Fruit fly (Drosophila melanogaster) whole organism: ENCODE results near the gene Fmr1.

Experiments
- CG8478 ChIP-seq: fragments of >200 bp; optimal IDR thresholded peaks from 2 replicates; lab custom pipeline; 2018; ENCODE audit warnings: inconsistent platforms
- Dll ChIP-seq: fragments of >200 bp; optimal IDR thresholded peaks from 2 replicates; lab custom pipeline; 2017
- EcR ChIP-seq, 2 experiments: fragments of >200 bp; optimal IDR thresholded peaks; 2 replicates each; lab custom pipeline; 2017; ENCODE audit warnings: missing biosample characterization in 2 of 2, missing genetic modification characterization in 2 of 2, missing genetic modification reagents in 2 of 2
- pan ChIP-seq: fragments of >200 bp; optimal IDR thresholded peaks from 2 replicates; lab custom pipeline; 2017
- psq ChIP-seq: fragments of >200 bp; optimal IDR thresholded peaks from 2 replicates; lab custom pipeline; 2017
- usp ChIP-seq: fragments of >200 bp; optimal IDR thresholded peaks from 2 replicates; lab custom pipeline; 2017; ENCODE audit warnings: missing biosample characterization, missing genetic modification characterization, mixed read lengths

Fmr1 gene

dm6 chr3R:10067605-10068004, 42.3 kb downstream of the Fmr1 start, which contains the start of gene CG33784:
Gene CG33784 (plus strand): TSS chr3R:10067905.
- TF ChIP-seq Dll (lab: Kevin White, UChicago) (no peak), EcR (GFP tag; optimal IDR thresholded peaks at IDR 0.05; lab: Kevin White, UChicago) (no peak), pan (no peak), usp (GFP tag; lab: Kevin White, UChicago) (no peak), CG8478 (lab: Kevin White, UChicago) (no peak), psq (lab: Kevin White, UChicago) (no peak)

dm6 chr3R:10066470-10066869, 43.5 kb downstream of the Fmr1 start, which contains the start of gene CG33783:
Gene CG33783 (plus strand): TSS chr3R:10066770.
- TF ChIP-seq EcR (GFP tag; optimal IDR thresholded peaks at IDR 0.05; lab: Kevin White, UChicago) (no peak), psq (lab: Kevin White, UChicago) (no peak)

- no peak for TF ChIP-seq psq (lab: Kevin White, UChicago)
- TF ChIP-seq pan, result no peak
- TF ChIP-seq Dll (lab: Kevin White, UChicago), result no peak
- no peak for TF ChIP-seq EcR (GFP tag; optimal IDR thresholded peaks at IDR 0.05; lab: Kevin White, UChicago)
- TF ChIP-seq CG8478 (lab: Kevin White, UChicago), result no peak
- TF ChIP-seq usp (GFP tag; lab: Kevin White, UChicago), result no peak
These were observed 46.2 kb downstream of the Fmr1 start, which contains the start of gene CG33631 for dm6 chr3R:10063707-10064106. Gene CG33631 (plus strand): TSS chr3R:10064007.

dm6 chr3R:10062324-10062723, 47.6 kb downstream of the Fmr1 start, which contains the start of gene CG33630:
Gene CG33630 (plus strand): TSS chr3R:10062624.
- TF ChIP-seq usp (GFP tag; lab: Kevin White, UChicago), result no peak

DNA sequence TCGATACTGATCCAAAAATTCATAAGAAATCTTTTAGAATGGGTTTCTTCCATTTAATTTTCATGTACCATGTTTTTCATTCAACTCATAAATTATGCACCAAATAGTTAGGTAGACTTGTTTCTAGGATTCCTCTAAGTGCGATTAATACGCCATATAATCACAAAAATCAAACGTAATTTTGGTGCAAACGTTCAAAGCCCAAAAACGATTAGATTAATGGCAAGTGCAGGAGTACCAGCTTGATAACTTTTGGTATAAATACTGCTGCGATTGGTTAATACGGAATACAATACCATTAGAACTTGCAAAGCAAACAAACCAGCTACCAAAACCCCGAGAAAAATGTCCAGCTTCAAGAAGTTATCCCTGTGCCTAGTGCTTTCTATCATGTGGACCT, 50.0 kb downstream of the Fmr1 start, which contains the start of gene Npc2c:
Gene Npc2c (plus strand): TSS at position 301 of the 400 bp plus-strand sequence.
- TF ChIP-seq CG8478 (lab: Kevin White, UChicago) (no peak), psq (lab: Kevin White, UChicago) (no peak), usp (GFP tag; lab: Kevin White, UChicago) (no peak), EcR (GFP tag; optimal IDR thresholded peaks at IDR 0.05; lab: Kevin White, UChicago) (no peak), pan (no peak), Dll (lab: Kevin White, UChicago) (no peak)

DNA sequence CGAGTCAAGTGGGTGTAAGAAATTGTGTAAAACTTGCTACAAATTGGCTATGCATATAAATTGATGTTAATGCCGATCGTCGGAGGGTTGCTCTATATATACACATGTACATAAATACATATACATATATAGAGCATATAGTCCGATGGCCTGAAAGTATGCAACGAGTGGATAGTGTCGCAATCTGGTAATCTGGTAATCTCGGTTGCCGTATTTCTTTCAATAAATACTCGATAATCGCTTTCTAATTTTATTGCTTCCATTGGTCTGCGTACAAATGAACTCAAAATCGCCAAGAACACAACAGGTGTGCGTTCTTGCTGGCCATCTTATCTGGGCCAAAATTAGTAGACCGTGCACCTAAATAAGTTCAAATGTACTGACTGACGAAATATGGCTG, 50.6 kb downstream of the Fmr1 start:
- no peak for TF ChIP-seq usp (GFP tag; lab: Kevin White, UChicago)
- no peak for TF ChIP-seq EcR (GFP tag; optimal IDR thresholded peaks at IDR 0.05; lab: Kevin White, UChicago)
- no peak for TF ChIP-seq Dll (lab: Kevin White, UChicago)
- no peak for TF ChIP-seq CG8478 (lab: Kevin White, UChicago)
- TF ChIP-seq pan, result no peak
- TF ChIP-seq psq (lab: Kevin White, UChicago), result no peak

- no peak for TF ChIP-seq EcR (GFP tag; optimal IDR thresholded peaks at IDR 0.05; lab: Kevin White, UChicago)
- no peak for TF ChIP-seq psq (lab: Kevin White, UChicago)
- no peak for TF ChIP-seq Dll (lab: Kevin White, UChicago)
- TF ChIP-seq CG8478 (lab: Kevin White, UChicago), result no peak
- no peak for TF ChIP-seq pan
- no peak for TF ChIP-seq usp (GFP tag; lab: Kevin White, UChicago)
These were observed 53.3 kb downstream of the Fmr1 start for dm6 chr3R:10056647-10057046.

- TF ChIP-seq CG8478 (lab: Kevin White, UChicago), result no peak
- TF ChIP-seq pan, result no peak
- TF ChIP-seq psq (lab: Kevin White, UChicago), result no peak
- no peak for TF ChIP-seq Dll (lab: Kevin White, UChicago)
- TF ChIP-seq EcR (GFP tag; optimal IDR thresholded peaks at IDR 0.05; lab: Kevin White, UChicago), result no peak
- TF ChIP-seq usp (GFP tag; lab: Kevin White, UChicago), result no peak
These were observed 54.0 kb downstream of the Fmr1 start, which contains the start of gene Npc2d for dm6 chr3R:10055951-10056350. Gene Npc2d (minus strand): TSS chr3R:10056083.

dm6 chr3R:10055004-10055403, 54.9 kb downstream of the Fmr1 start:
- TF ChIP-seq Dll (lab: Kevin White, UChicago) (no peak), usp (GFP tag; lab: Kevin White, UChicago) (no peak), psq (lab: Kevin White, UChicago) (no peak), EcR (GFP tag; optimal IDR thresholded peaks at IDR 0.05; lab: Kevin White, UChicago) (no peak), CG8478 (lab: Kevin White, UChicago) (no peak), pan (no peak)

dm6 chr3R:10054278-10054975, 55.5 kb downstream of the Fmr1 start:
- TF ChIP-seq Dll (lab: Kevin White, UChicago) (no peak), psq (lab: Kevin White, UChicago) (no peak), usp (GFP tag; lab: Kevin White, UChicago) (no peak), pan (no peak), EcR (GFP tag; optimal IDR thresholded peaks at IDR 0.05; lab: Kevin White, UChicago) (no peak), CG8478 (lab: Kevin White, UChicago) (no peak)

DNA sequence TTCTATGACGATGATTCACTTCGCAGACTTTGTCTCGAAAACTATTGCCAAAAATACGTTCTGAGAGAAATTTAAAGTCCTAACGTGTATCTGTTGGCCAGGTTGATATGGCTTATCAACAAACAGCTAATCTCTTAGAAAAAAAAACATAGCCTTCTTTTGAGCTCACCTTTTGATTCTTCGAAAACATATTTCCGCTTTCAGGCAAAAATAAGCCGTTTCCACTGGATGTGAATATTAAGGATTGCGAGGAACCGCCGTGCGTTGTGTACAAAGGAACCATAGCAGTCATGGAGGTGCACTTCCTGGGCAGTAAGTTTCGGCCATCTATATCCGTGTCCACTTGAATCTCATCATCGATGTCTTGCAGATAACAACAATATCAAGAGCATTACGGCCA, 56.4 kb downstream of the Fmr1 start:
- TF ChIP-seq pan (no peak), EcR (GFP tag; optimal IDR thresholded peaks at IDR 0.05; lab: Kevin White, UChicago) (no peak)

dm6 chr3R:10052695-10053382, 57.1 kb downstream of the Fmr1 start, which contains the start of the genes Fancl and Npc2e:
Gene Fancl (minus strand): TSS chr3R:10052869.
Gene Npc2e (plus strand): TSS chr3R:10053332.
- TF ChIP-seq CG8478 (lab: Kevin White, UChicago) (no peak), Dll (lab: Kevin White, UChicago) (no peak), EcR (GFP tag; optimal IDR thresholded peaks at IDR 0.05; lab: Kevin White, UChicago) (no peak), pan (no peak), psq (lab: Kevin White, UChicago) (no peak), usp (GFP tag; lab: Kevin White, UChicago) (no peak)
